Fruit fly (Drosophila melanogaster) S2 (cell line): Measurements from ENCODE around the gene sbm.

Source experiments
- CG8478 ChIP-seq: fragments of >200 bp; optimal IDR thresholded peaks from 2 replicates; lab custom pipeline; 2018
- CTCF ChIP-seq, 2 experiments: fragments of >200 bp; optimal IDR thresholded peaks; 2 replicates each; lab custom pipeline; 2018

DNA sequence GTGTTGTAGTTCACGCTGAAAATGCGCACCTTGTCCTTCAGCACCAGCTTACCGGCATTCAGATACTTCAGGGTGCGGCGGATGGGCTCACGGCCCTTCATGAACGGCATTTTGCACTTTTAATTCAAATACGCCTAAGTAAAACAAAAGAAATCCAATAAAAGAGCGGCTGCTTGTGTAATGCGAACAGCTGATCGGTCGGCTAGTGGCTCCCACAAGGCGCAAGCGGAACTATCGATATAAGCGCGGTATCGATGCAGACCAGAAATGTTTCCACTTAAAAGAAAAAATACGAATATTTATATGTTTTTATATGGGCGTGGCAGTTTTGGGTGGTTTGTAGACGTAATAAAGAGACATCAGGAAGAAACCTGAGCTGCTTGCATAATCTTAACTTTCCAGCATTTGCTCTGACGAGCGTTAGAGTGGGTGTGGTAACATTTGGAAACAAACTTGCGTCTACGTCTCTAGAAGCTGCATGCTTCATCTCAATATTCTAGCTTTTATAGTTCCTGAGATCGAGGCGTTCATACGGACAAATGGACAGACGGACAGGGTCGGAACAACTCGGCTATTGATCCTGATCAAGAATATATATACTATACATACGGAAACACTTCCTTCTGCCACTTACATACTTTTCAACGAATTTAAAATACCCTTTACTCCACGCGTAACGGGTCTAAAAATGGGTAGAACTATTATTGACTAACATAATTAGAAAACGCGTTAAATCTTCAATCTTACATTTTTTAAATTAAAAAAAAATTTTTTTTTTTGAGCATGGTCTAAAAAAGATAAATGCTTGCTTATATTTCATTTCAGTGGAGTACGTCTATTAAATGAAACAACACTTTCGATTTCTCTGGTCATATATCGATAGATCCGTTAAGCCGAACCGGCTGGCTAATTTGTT, 19.3 kb downstream of the sbm start, which contains the start of the genes mRpS25 and nmdyn-D6:
- no peak for TF ChIP-seq CG8478 (lab: Kevin White, UChicago)
- no peak for TF ChIP-seq CTCF (optimal IDR thresholded peaks at IDR 0.05; lab: Kevin White, UChicago)
